Fruit fly (Drosophila melanogaster): Measurements from ENCODE around the gene CG9427.

The CG9427 gene

DNA sequence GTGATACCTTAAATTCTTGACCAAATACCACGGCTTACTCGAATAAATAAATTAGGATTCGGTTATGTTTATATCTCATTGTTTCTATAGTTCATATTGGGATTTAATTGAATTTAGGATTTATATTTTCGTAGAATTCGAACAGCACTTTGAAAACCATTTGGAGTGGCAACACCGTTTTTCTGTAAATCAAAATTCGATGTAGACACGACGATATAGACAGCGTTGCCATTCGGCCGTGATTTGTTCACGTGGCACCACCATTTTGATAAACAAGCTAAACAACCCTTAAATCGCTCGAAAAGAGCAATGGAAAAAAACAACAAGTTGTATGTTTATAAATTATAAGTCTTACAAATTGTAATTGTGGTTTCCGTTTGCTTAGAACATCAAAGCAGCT, 1.9 kb upstream of the CG9427 start (continued):
- TF ChIP-seq stwl (tag; optimal IDR thresholded peaks at IDR 0.05) (peak; percentile 59), CG14710 (tag; optimal IDR thresholded peaks at IDR 0.05) (peak; percentile 59), yki (optimal IDR thresholded peaks at IDR 0.05) (no peak), YL-1 (GFP tag; optimal IDR thresholded peaks at IDR 0.05) (peak; percentile 80), CG34376 (GFP tag; optimal IDR thresholded peaks at IDR 0.05) (peak; percentile 23), CG10267 (tag; optimal IDR thresholded peaks at IDR 0.05) (peak; percentile 3), Dref (GFP tag; IDR thresholded peaks at IDR 0.05) (peak; percentile 40; the same call in 1 of the 2 replicates), grau (tag; optimal IDR thresholded peaks at IDR 0.05) (no peak), CG1603 (tag; optimal IDR thresholded peaks at IDR 0.05) (peak; percentile 56), CG32767 (GFP tag; IDR thresholded peaks at IDR 0.05) (no peak)

- TF ChIP-seq kah (GFP tag; optimal IDR thresholded peaks at IDR 0.05) (peak; percentile 68), Atf6 (GFP tag; IDR thresholded peaks at IDR 0.05) (peak; percentile 23; the same call in 1 of the 2 replicates), ara (GFP tag; IDR thresholded peaks at IDR 0.05) (0 out of 2 replicates have a peak, but pooled peaks have one; percentile 25), D (optimal IDR thresholded peaks at IDR 0.05) (peak; percentile 13), D (GFP tag; optimal IDR thresholded peaks at IDR 0.05) (no peak), CG11456 (GFP tag; IDR thresholded peaks at IDR 0.05) (0 out of 3 replicates have a peak, but pooled peaks have one; percentile 41), Optix (GFP tag; IDR thresholded peaks at IDR 0.05) (0 out of 3 replicates have a peak, but pooled peaks have one; percentile 21), luna (GFP tag; optimal IDR thresholded peaks at IDR 0.05) (no peak), CG10565 (GFP tag; optimal IDR thresholded peaks at IDR 0.05) (no peak), CG8290 (GFP tag; optimal IDR thresholded peaks at IDR 0.05) (no peak), CG8290 (tag; optimal IDR thresholded peaks at IDR 0.05) (no peak), CG11093 (GFP tag; IDR thresholded peaks at IDR 0.05) (0 out of 3 replicates have a peak, but pooled peaks have one; percentile 22), Drgx (GFP tag; IDR thresholded peaks at IDR 0.05) (0 out of 2 replicates have a peak, but pooled peaks have one; percentile 13), CG6791 (GFP tag; IDR thresholded peaks at IDR 0.05; ENCODE audit: partially characterized antibody) (0 out of 3 replicates have a peak, but pooled peaks have one; percentile 34), scrt (GFP tag; optimal IDR thresholded peaks at IDR 0.05) (peak; percentile 40), Med (GFP tag) (peak; percentile 67), mld (GFP tag; IDR thresholded peaks at IDR 0.05; ENCODE audit: partially characterized antibody) (0 out of 3 replicates have a peak, but pooled peaks have one; percentile 18)
Measured at dm6 chr3R:9628036-9628435, 1.3 kb upstream of the CG9427 start.

DNA sequence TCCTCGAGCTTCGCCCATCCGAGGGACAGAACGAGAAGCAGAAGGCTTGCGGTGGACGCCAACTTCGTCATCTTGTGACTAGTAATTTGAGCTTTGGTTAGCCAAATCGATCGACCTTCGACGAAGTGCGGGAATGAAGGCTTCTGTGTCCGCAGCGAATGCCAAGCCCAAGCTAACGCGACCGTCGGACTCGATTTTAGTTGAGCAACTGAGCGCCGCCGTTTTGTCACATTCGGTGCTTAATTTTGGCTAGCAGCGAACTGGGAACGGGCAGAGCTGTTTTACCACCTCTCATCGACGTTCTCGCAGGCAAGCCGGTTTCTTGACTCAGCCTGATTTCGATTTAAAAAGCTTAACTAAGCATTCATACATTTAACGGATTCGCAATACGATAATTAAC, 464 bp downstream of the CG9427 start:
- TF ChIP-seq CG34224 (GFP tag; IDR thresholded peaks at IDR 0.05; ENCODE audit: partially characterized antibody): peak; percentile 10; the same call in 1 of the 3 replicates
- no peak for TF ChIP-seq org-1 (GFP tag; optimal IDR thresholded peaks at IDR 0.05)
- TF ChIP-seq amos (GFP tag; IDR thresholded peaks at IDR 0.05; ENCODE audit: partially characterized antibody): peak; percentile 15; the same call in 1 of the 2 replicates
- TF ChIP-seq kay (GFP tag; optimal IDR thresholded peaks at IDR 0.05): no peak
- TF ChIP-seq lov (optimal IDR thresholded peaks at IDR 0.05): no peak
- TF ChIP-seq lov (GFP tag; IDR thresholded peaks at IDR 0.05): 0 out of 3 replicates have a peak, but pooled peaks have one; percentile 57
- peak; percentile 30; the same call in 1 of the 2 replicates for TF ChIP-seq Rfx (GFP tag; IDR thresholded peaks at IDR 0.05)
- peak; percentile 31 for TF ChIP-seq CG13894 (tag; optimal IDR thresholded peaks at IDR 0.05)
- 0 out of 2 replicates have a peak, but pooled peaks have one; percentile 35 for TF ChIP-seq CG42726 (GFP tag; IDR thresholded peaks at IDR 0.05; ENCODE audit: partially characterized antibody)
- peak; percentile 65 for TF ChIP-seq CG12769 (tag; optimal IDR thresholded peaks at IDR 0.05)
- TF ChIP-seq CG10543 (GFP tag; optimal IDR thresholded peaks at IDR 0.05): peak; percentile 26
- no peak for TF ChIP-seq CG8388 (GFP tag; optimal IDR thresholded peaks at IDR 0.05)
- 0 out of 3 replicates have a peak, but pooled peaks have one; percentile 8 for TF ChIP-seq CG34422 (GFP tag; IDR thresholded peaks at IDR 0.05)
- no peak for TF ChIP-seq Atf3 (GFP tag; optimal IDR thresholded peaks at IDR 0.05)
- peak; percentile 9; the same call in 1 of the 2 replicates for TF ChIP-seq CG13287 (GFP tag; IDR thresholded peaks at IDR 0.05; ENCODE audit: partially characterized antibody)
- 0 out of 3 replicates have a peak, but pooled peaks have one; percentile 9 for TF ChIP-seq H15 (GFP tag; IDR thresholded peaks at IDR 0.05)
- peak; percentile 57 for TF ChIP-seq Med (GFP tag)
- TF ChIP-seq chinmo (GFP tag; IDR thresholded peaks at IDR 0.05; ENCODE audit: partially characterized antibody): peak; percentile 84
- no peak for TF ChIP-seq Meics (GFP tag; optimal IDR thresholded peaks at IDR 0.05)
- TF ChIP-seq Dbx (GFP tag; IDR thresholded peaks at IDR 0.05): peak; percentile 27; the same call in 1 of the 3 replicates
- 0 out of 2 replicates have a peak, but pooled peaks have one; percentile 15 for TF ChIP-seq Atf6 (GFP tag; IDR thresholded peaks at IDR 0.05)
- peak; percentile 25; the same call in 1 of the 2 replicates for TF ChIP-seq NFAT (GFP tag; IDR thresholded peaks at IDR 0.05)
- TF ChIP-seq vvl (GFP tag; IDR thresholded peaks at IDR 0.05): 0 out of 2 replicates have a peak, but pooled peaks have one; percentile 13

Data from whole organism, embryonic.